Worm (Caenorhabditis elegans) whole organism, young adult: Measurements from ENCODE around the gene C05D11.5.

Experiments
- B0019.2 ChIP-seq: fragments of 200-800 bp; sonication (Bioruptor generic); conservative IDR thresholded peaks from 2 replicates; pipeline ENCODE4 v1.3.6; 2022; ENCODE audit warnings: missing genetic modification reagents, missing genetic modification characterization, missing compliant biosample characterization
- B0035.1 ChIP-seq: sonication (generic microtip); optimal IDR thresholded peaks from 2 replicates; lab custom pipeline; 2016; ENCODE audit warnings: missing genetic modification characterization, mild to moderate bottlenecking, missing compliant biosample characterization, missing genotype, missing genetic modification reagents
- B0336.3 ChIP-seq: fragments of 200-800 bp; sonication (Bioruptor generic); IDR thresholded peaks from 2 replicates; pipeline ENCODE4 v1.3.6; 2022; ENCODE audit warnings: missing genetic modification characterization, missing compliant biosample characterization
- D2030.7 ChIP-seq: fragments of 200-800 bp; sonication (Bioruptor generic); IDR thresholded peaks from 2 replicates; pipeline ENCODE4 v1.3.6; 2022; ENCODE audit warnings: missing genetic modification reagents, missing genetic modification characterization, missing compliant biosample characterization
- F55B11.4 ChIP-seq: sonication (generic microtip); optimal IDR thresholded peaks from 2 replicates; lab custom pipeline; 2016; ENCODE audit warnings: missing compliant biosample characterization, missing genetic modification characterization, borderline replicate concordance; ENCODE audit not compliant: insufficient read depth
- F57C9.4 ChIP-seq: sonication (generic microtip); optimal IDR thresholded peaks from 2 replicates; lab custom pipeline; 2017; ENCODE audit warnings: mild to moderate bottlenecking, missing genetic modification characterization, missing compliant biosample characterization
- Y95B8A.8 ChIP-seq: fragments of 200-800 bp; sonication (Bioruptor generic); IDR thresholded peaks from 2 replicates; pipeline ENCODE4 v1.3.6; 2022; ENCODE audit warnings: missing genetic modification reagents, missing genetic modification characterization, missing compliant biosample characterization
- aptf-3 ChIP-seq: fragments of 200-800 bp; sonication (Bioruptor generic); IDR thresholded peaks from 2 replicates; pipeline ENCODE4 v1.3.6; 2022; ENCODE audit warnings: missing genetic modification characterization, missing compliant biosample characterization
- atf-7 ChIP-seq: sonication (generic microtip); optimal IDR thresholded peaks from 2 replicates; lab custom pipeline; 2017; ENCODE audit warnings: mild to moderate bottlenecking, missing genetic modification characterization, missing compliant biosample characterization
- athp-1 ChIP-seq: sonication (generic microtip); optimal IDR thresholded peaks from 2 replicates; lab custom pipeline; 2017; ENCODE audit warnings: mild to moderate bottlenecking, missing genetic modification characterization, missing compliant biosample characterization
- attf-5 ChIP-seq: fragments of 200-800 bp; sonication (Bioruptor generic); optimal IDR thresholded peaks from 2 replicates; lab custom pipeline; 2018; ENCODE audit warnings: mild to moderate bottlenecking, missing genetic modification characterization, missing compliant biosample characterization
- attf-6 ChIP-seq: fragments of 200-800 bp; sonication (Bioruptor generic); IDR thresholded peaks from 2 replicates; pipeline ENCODE4 v1.3.6; 2022; ENCODE audit warnings: missing genetic modification reagents, missing genetic modification characterization, missing compliant biosample characterization
- bed-2 ChIP-seq: fragments of 200-800 bp; sonication (Bioruptor generic); IDR thresholded peaks from 2 replicates; pipeline ENCODE4 v1.3.6; 2022; ENCODE audit warnings: missing genetic modification reagents, missing genetic modification characterization, missing compliant biosample characterization
- cebp-1 ChIP-seq, 2 experiments: fragments of 200-800 bp in 1 of 2; sonication (Bioruptor generic) in 1 of 2; sonication (generic microtip) in 1 of 2; IDR thresholded peaks in 1 of 2; optimal IDR thresholded peaks in 1 of 2; 2 replicates each; pipeline versions ENCODE4 v1.3.6 to Lab custom; 2017 to 2022; ENCODE audit warnings: missing compliant biosample characterization in 2 of 2, missing genetic modification characterization in 2 of 2, mild to moderate bottlenecking in 1 of 2, missing genetic modification reagents in 1 of 2, moderate library complexity in 1 of 2
- chd-7 ChIP-seq: sonication (generic microtip); optimal IDR thresholded peaks from 2 replicates; lab custom pipeline; 2016; ENCODE audit warnings: mild to moderate bottlenecking, missing genetic modification characterization, moderate library complexity, missing compliant biosample characterization
- ets-4 ChIP-seq: fragments of 200-800 bp; sonication (Bioruptor generic); optimal IDR thresholded peaks from 2 replicates; lab custom pipeline; 2018; ENCODE audit warnings: mild to moderate bottlenecking, missing genetic modification characterization, missing compliant biosample characterization
- hmg-1.2 ChIP-seq: fragments of 200-800 bp; sonication (Bioruptor generic); IDR thresholded peaks from 2 replicates; pipeline ENCODE4 v1.3.6; 2022; ENCODE audit warnings: missing genetic modification reagents, missing genetic modification characterization, missing compliant biosample characterization
- hrde-1 ChIP-seq: sonication (generic microtip); optimal IDR thresholded peaks from 2 replicates; lab custom pipeline; 2016; ENCODE audit warnings: missing genetic modification characterization, mild to moderate bottlenecking, missing compliant biosample characterization, moderate library complexity, missing genotype, missing genetic modification reagents, borderline replicate concordance
- let-607 ChIP-seq, 2 experiments: fragments of 200-800 bp in 1 of 2; sonication (Bioruptor generic) in 1 of 2; sonication (generic microtip) in 1 of 2; optimal IDR thresholded peaks; 2 replicates each; lab custom pipeline; 2016 to 2018; ENCODE audit warnings: mild to moderate bottlenecking in 2 of 2, missing compliant biosample characterization in 2 of 2, missing genetic modification characterization in 2 of 2, moderate library complexity in 2 of 2, missing genotype in 1 of 2
- lin-26 ChIP-seq: fragments of 200-800 bp; sonication (Bioruptor generic); IDR thresholded peaks from 2 replicates; pipeline ENCODE4 v1.3.6; 2022; ENCODE audit warnings: missing genetic modification reagents, missing genetic modification characterization, missing compliant biosample characterization
- lin-35 ChIP-seq, 3 experiments: fragments of 150-350 bp in 2 of 3; sonication (generic microtip) in 1 of 3; optimal IDR thresholded peaks; 2 replicates each; lab custom pipeline; 2014 to 2018; ENCODE audit warnings: missing biosample characterization in 3 of 3, missing genetic modification characterization in 3 of 3, missing genetic modification reagents in 3 of 3
- lin-40 ChIP-seq: sonication (generic microtip); optimal IDR thresholded peaks from 2 replicates; lab custom pipeline; 2016; ENCODE audit warnings: missing genetic modification characterization, mild to moderate bottlenecking, missing compliant biosample characterization, missing genotype, missing genetic modification reagents
- madf-10 ChIP-seq: sonication (generic microtip); optimal IDR thresholded peaks from 2 replicates; lab custom pipeline; 2016; ENCODE audit warnings: mild to moderate bottlenecking, missing genetic modification characterization, missing compliant biosample characterization
- mes-4 ChIP-seq: sonication (generic microtip); optimal IDR thresholded peaks from 2 replicates; lab custom pipeline; 2016; ENCODE audit warnings: missing genotype, missing genetic modification characterization, missing compliant biosample characterization
- mxl-1 ChIP-seq: sonication (generic microtip); optimal IDR thresholded peaks from 2 replicates; lab custom pipeline; 2016; ENCODE audit warnings: missing genetic modification characterization, missing compliant biosample characterization
- nfya-1 ChIP-seq: sonication (generic microtip); optimal IDR thresholded peaks from 2 replicates; lab custom pipeline; 2017; ENCODE audit warnings: antibody characterized with exemption, missing compliant biosample characterization, missing genetic modification characterization, borderline replicate concordance; ENCODE audit not compliant: insufficient read depth
- nfyb-1 ChIP-seq: fragments of 200-800 bp; sonication (Bioruptor generic); IDR thresholded peaks from 2 replicates; pipeline ENCODE4 v1.3.6; 2022; ENCODE audit warnings: missing genetic modification reagents, missing genetic modification characterization, missing compliant biosample characterization
- nhr-120 ChIP-seq: fragments of 200-800 bp; sonication (Bioruptor generic); IDR thresholded peaks from 2 replicates; pipeline ENCODE4 v1.3.6; 2022; ENCODE audit warnings: missing genetic modification characterization, missing compliant biosample characterization
- nhr-27 ChIP-seq: fragments of 200-800 bp; sonication (Bioruptor generic); optimal IDR thresholded peaks from 2 replicates; lab custom pipeline; 2018; ENCODE audit warnings: mild to moderate bottlenecking, missing genetic modification characterization, moderate library complexity, missing compliant biosample characterization
- nhr-80 ChIP-seq: sonication (generic microtip); optimal IDR thresholded peaks from 2 replicates; lab custom pipeline; 2016; ENCODE audit warnings: missing genetic modification characterization, missing compliant biosample characterization
- nhr-90 ChIP-seq: sonication (generic microtip); optimal IDR thresholded peaks from 2 replicates; lab custom pipeline; 2016; ENCODE audit warnings: missing genotype, mild to moderate bottlenecking, missing genetic modification characterization, missing compliant biosample characterization
- repo-1 ChIP-seq: sonication (generic microtip); optimal IDR thresholded peaks from 2 replicates; lab custom pipeline; 2017; ENCODE audit warnings: mild to moderate bottlenecking, missing genetic modification characterization, missing compliant biosample characterization
- somi-1 ChIP-seq: fragments of 200-800 bp; sonication (Bioruptor generic); optimal IDR thresholded peaks from 2 replicates; lab custom pipeline; 2018; ENCODE audit warnings: mild to moderate bottlenecking, missing genetic modification characterization, missing compliant biosample characterization
- tbp1 ChIP-seq: fragments of 200-800 bp; sonication (Bioruptor generic); optimal IDR thresholded peaks from 2 replicates; lab custom pipeline; 2018; ENCODE audit warnings: mild to moderate bottlenecking, missing genetic modification characterization, missing compliant biosample characterization
- tbx-9 ChIP-seq: sonication (generic microtip); optimal IDR thresholded peaks from 2 replicates; lab custom pipeline; 2016; ENCODE audit warnings: borderline replicate concordance, missing genetic modification characterization, inconsistent platforms, missing compliant biosample characterization
- tlf-1 ChIP-seq: fragments of 200-800 bp; sonication (Bioruptor generic); optimal IDR thresholded peaks from 2 replicates; lab custom pipeline; 2018; ENCODE audit warnings: mild to moderate bottlenecking, missing genetic modification characterization, missing compliant biosample characterization
- zfh-2 ChIP-seq: fragments of 200-800 bp; sonication (Bioruptor generic); conservative IDR thresholded peaks from 2 replicates; pipeline ENCODE4 v1.3.6; 2022; ENCODE audit warnings: missing genetic modification reagents, missing genetic modification characterization, missing compliant biosample characterization
- ztf-22 ChIP-seq: fragments of 200-800 bp; sonication (Bioruptor generic); optimal IDR thresholded peaks from 2 replicates; lab custom pipeline; 2018; ENCODE audit warnings: mild to moderate bottlenecking, missing genetic modification characterization, moderate library complexity, missing compliant biosample characterization
- ztf-25 ChIP-seq: fragments of 200-800 bp; sonication (Bioruptor generic); IDR thresholded peaks from 2 replicates; pipeline ENCODE4 v1.3.6; 2022; ENCODE audit warnings: missing genetic modification reagents, missing genetic modification characterization, missing compliant biosample characterization
- ztf-26 ChIP-seq: sonication (generic microtip); optimal IDR thresholded peaks from 2 replicates; lab custom pipeline; 2017; ENCODE audit warnings: missing genetic modification characterization, missing compliant biosample characterization

The C05D11.5 gene

ce11 chrIII:6364395-6364794 is 47.4 kb downstream of the C05D11.5 start:
- TF ChIP-seq F57C9.4: no peak
- no peak for TF ChIP-seq B0035.1 (tag; lab: Kevin White, UChicago)
- no peak for TF ChIP-seq B0336.3 (GFP tag; lab: Robert Waterston, UW)
- TF ChIP-seq tbx-9 (tag; lab: Kevin White, UChicago): no peak
- TF ChIP-seq lin-35 (GFP tag; optimal IDR thresholded peaks at IDR 0.05; lab: Kevin White, UChicago): no peak
- TF ChIP-seq attf-5 (GFP tag; lab: Kevin White, UChicago): no peak
- no peak for TF ChIP-seq repo-1 (tag; lab: Kevin White, UChicago)
- no peak for TF ChIP-seq ztf-25 (GFP tag; lab: Robert Waterston, UW)
- TF ChIP-seq Y95B8A.8 (GFP tag; lab: Robert Waterston, UW): no peak
- TF ChIP-seq aptf-3 (GFP tag; lab: Robert Waterston, UW): no peak
- TF ChIP-seq athp-1 (tag; lab: Kevin White, UChicago): no peak
- TF ChIP-seq mes-4 (tag; lab: Kevin White, UChicago): no peak
- TF ChIP-seq chd-7: no peak
- no peak for TF ChIP-seq zfh-2
- TF ChIP-seq nfya-1 (tag; lab: Kevin White, UChicago): no peak
- no peak for TF ChIP-seq bed-2 (GFP tag; lab: Robert Waterston, UW)
- TF ChIP-seq D2030.7: no peak
- TF ChIP-seq, all 124 proteins: peak for 0

- TF ChIP-seq nhr-80 (tag; lab: Kevin White, UChicago) (peak; percentile 58), lin-26 (0 out of 2 replicates have a peak, but pooled peaks have one; percentile 28), repo-1 (tag; lab: Kevin White, UChicago) (peak; percentile 24), somi-1 (GFP tag; lab: Kevin White, UChicago) (peak; percentile 65), atf-7 (no peak), ztf-26 (tag; lab: Kevin White, UChicago) (peak; percentile 61), lin-40 (tag; lab: Kevin White, UChicago) (peak; percentile 53), F55B11.4 (tag; lab: Kevin White, UChicago) (no peak)
These were observed 49.4 kb downstream of the C05D11.5 start for ce11 chrIII:6362323-6362922.

ce11 chrIII:6361560-6361959 is 50.3 kb downstream of the C05D11.5 start:
- TF ChIP-seq nhr-90 (tag; lab: Kevin White, UChicago): no peak
- TF ChIP-seq ztf-25 (GFP tag; lab: Robert Waterston, UW): no peak
- peak; percentile 41 for TF ChIP-seq ets-4 (GFP tag; lab: Kevin White, UChicago)
- no peak for TF ChIP-seq B0019.2 (GFP tag; lab: Robert Waterston, UW)
- no peak for TF ChIP-seq nhr-27 (tag; lab: Kevin White, UChicago)
- 0 out of 2 replicates have a peak, but pooled peaks have one; percentile 10 for TF ChIP-seq nfyb-1 (GFP tag; lab: Robert Waterston, UW)
- TF ChIP-seq hrde-1 (tag; lab: Kevin White, UChicago): no peak
- no peak for TF ChIP-seq attf-5 (GFP tag; lab: Kevin White, UChicago)
- no peak for TF ChIP-seq nhr-120
- peak; percentile 47 for TF ChIP-seq atf-7
- TF ChIP-seq mxl-1: no peak
- peak; percentile 10 for TF ChIP-seq tbp1
- TF ChIP-seq cebp-1 (GFP tag; IDR thresholded peaks at IDR 0.05; lab: Robert Waterston, UW): no peak
- TF ChIP-seq cebp-1 (tag; optimal IDR thresholded peaks at IDR 0.05; lab: Kevin White, UChicago): peak; percentile 33
- no peak for TF ChIP-seq attf-6
- TF ChIP-seq let-607 (tag; optimal IDR thresholded peaks at IDR 0.05; lab: Kevin White, UChicago): peak in 1 of 2 experiments; percentile 1
- TF ChIP-seq hmg-1.2 (GFP tag; lab: Robert Waterston, UW): peak; percentile 25; the same call in 1 of the 2 replicates
- TF ChIP-seq nhr-80 (tag; lab: Kevin White, UChicago): peak; percentile 98
- TF ChIP-seq ztf-22 (GFP tag; lab: Kevin White, UChicago): peak; percentile 37
- peak; percentile 11 for TF ChIP-seq tlf-1
- TF ChIP-seq madf-10 (tag; lab: Kevin White, UChicago): peak; percentile 26
